Worm (Caenorhabditis elegans): ENCODE data around the gene T14E8.2.

DNA sequence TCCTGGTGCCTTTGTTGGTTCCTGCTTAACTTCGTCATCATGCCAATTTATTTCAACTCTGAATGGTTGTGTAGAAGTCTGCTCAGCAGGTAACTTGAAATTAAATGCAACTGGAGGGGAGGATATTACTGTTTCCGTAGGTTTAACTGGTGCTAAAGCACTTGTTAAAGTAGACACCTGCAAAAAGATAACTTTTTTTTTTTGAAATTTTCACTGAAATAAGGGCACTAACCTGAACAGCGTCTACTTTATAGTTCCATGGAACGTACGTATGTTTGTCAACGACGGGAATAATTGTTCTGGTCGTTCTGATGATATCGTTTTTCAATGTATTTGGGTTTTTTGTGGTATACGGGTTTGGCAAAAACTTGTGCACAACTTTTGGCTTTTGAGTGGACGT, 17.7 kb downstream of the T14E8.2 start:
- TF ChIP-seq unc-62 (GFP tag; optimal IDR thresholded peaks at IDR 0.05), result no peak
- no peak for TF ChIP-seq lin-13 (tag; optimal IDR thresholded peaks at IDR 0.05)
- no peak for TF ChIP-seq snpc-4 (tag; optimal IDR thresholded peaks at IDR 0.05)
- no peak for TF ChIP-seq pha-4 (tag; optimal IDR thresholded peaks at IDR 0.05)
- no peak for TF ChIP-seq mab-5 (tag; optimal IDR thresholded peaks at IDR 0.05)
- no peak for TF ChIP-seq unc-120 (tag; optimal IDR thresholded peaks at IDR 0.05; ENCODE audit: poor library complexity, severe bottlenecking)
- TF ChIP-seq nhr-237 (tag; optimal IDR thresholded peaks at IDR 0.05), result no peak
- no peak for TF ChIP-seq blmp-1 (tag; optimal IDR thresholded peaks at IDR 0.05)
- TF ChIP-seq mls-2 (tag; optimal IDR thresholded peaks at IDR 0.05), result no peak
- TF ChIP-seq elt-1 (tag; optimal IDR thresholded peaks at IDR 0.05; ENCODE audit: borderline replicate concordance, insufficient read depth), result no peak

Data from whole organism, mixed stage, embryonic.